Fruit fly (Drosophila melanogaster) whole organism, embryonic: Measurements from ENCODE around the gene CG42876.

Experiments used
- Ada2b ChIP-seq: fragments of 200-800 bp; sonication (Bioruptor generic); IDR thresholded peaks from 2 replicates; pipeline ENCODE4 v1.3.6; 2022; ENCODE audit warnings: missing biosample characterization, missing genetic modification characterization
- Aef1 ChIP-seq: fragments of 200-800 bp; sonication (Bioruptor generic); IDR thresholded peaks from 3 replicates; pipeline ENCODE4 v1.3.6; 2022; ENCODE audit warnings: missing biosample characterization, missing genetic modification characterization
- BEAF-32 ChIP-seq: fragments of 200-800 bp; sonication (Bioruptor generic); optimal IDR thresholded peaks from 3 replicates; lab custom pipeline; 2017; ENCODE audit warnings: missing biosample characterization, missing genetic modification characterization, mild to moderate bottlenecking, moderate library complexity, missing genetic modification reagents
- BtbVII ChIP-seq: fragments of 200-800 bp; sonication (Bioruptor generic); optimal IDR thresholded peaks from 3 replicates; lab custom pipeline; 2017; ENCODE audit warnings: missing biosample characterization, mild to moderate bottlenecking, missing genetic modification characterization
- CG10274 ChIP-seq: fragments of 200-800 bp; sonication (Bioruptor generic); optimal IDR thresholded peaks from 3 replicates; lab custom pipeline; 2017; ENCODE audit warnings: missing biosample characterization, mild to moderate bottlenecking, missing genetic modification characterization
- CG10654 ChIP-seq: fragments of 200-800 bp; sonication (Bioruptor generic); optimal IDR thresholded peaks from 2 replicates; lab custom pipeline; 2016; ENCODE audit warnings: missing biosample characterization, missing genetic modification characterization
- CG12744 ChIP-seq: fragments of 200-800 bp; sonication (Bioruptor generic); optimal IDR thresholded peaks from 2 replicates; lab custom pipeline; 2016; ENCODE audit warnings: missing biosample characterization, missing genetic modification characterization
- CG12942 ChIP-seq: fragments of 200-800 bp; sonication (Bioruptor generic); optimal IDR thresholded peaks from 3 replicates; lab custom pipeline; 2016; ENCODE audit warnings: missing biosample characterization, missing genetic modification characterization
- CG13775 ChIP-seq: fragments of 200-800 bp; sonication (Bioruptor generic); optimal IDR thresholded peaks from 3 replicates; lab custom pipeline; 2017; ENCODE audit warnings: missing biosample characterization, mild to moderate bottlenecking, missing genetic modification characterization
- CG14667 ChIP-seq: fragments of 200-800 bp; sonication (Bioruptor generic); IDR thresholded peaks from 2 replicates; pipeline ENCODE4 v1.3.6; 2022; ENCODE audit warnings: missing biosample characterization, missing genetic modification characterization
- CG15696 ChIP-seq: fragments of 200-800 bp; sonication (Bioruptor generic); optimal IDR thresholded peaks from 2 replicates; lab custom pipeline; 2019; ENCODE audit warnings: missing biosample characterization, mild to moderate bottlenecking, missing genetic modification characterization, moderate library complexity
- CG1647 ChIP-seq: fragments of 200-800 bp; sonication (Bioruptor generic); optimal IDR thresholded peaks from 3 replicates; lab custom pipeline; 2016; ENCODE audit warnings: missing biosample characterization, missing genetic modification characterization
- CG17361 ChIP-seq: fragments of 200-800 bp; sonication (Bioruptor generic); IDR thresholded peaks from 3 replicates; pipeline ENCODE4 v1.3.6; 2022; ENCODE audit warnings: missing biosample characterization, missing genetic modification characterization
- CG2202 ChIP-seq: fragments of 200-800 bp; sonication (Bioruptor generic); optimal IDR thresholded peaks from 2 replicates; lab custom pipeline; 2018; ENCODE audit warnings: missing biosample characterization, mild to moderate bottlenecking, missing genetic modification characterization
- CG3838 ChIP-seq: fragments of 200-800 bp; sonication (Bioruptor generic); optimal IDR thresholded peaks from 3 replicates; lab custom pipeline; 2016; ENCODE audit warnings: missing biosample characterization, missing genetic modification characterization
- CG4360 ChIP-seq: fragments of 200-800 bp; sonication (Bioruptor generic); IDR thresholded peaks from 2 replicates; pipeline ENCODE4 v1.3.6; 2022; ENCODE audit warnings: missing biosample characterization, missing genetic modification characterization
- CG4404 ChIP-seq: fragments of 200-800 bp; sonication (Bioruptor generic); IDR thresholded peaks from 2 replicates; pipeline ENCODE4 v1.3.6; 2022; ENCODE audit warnings: missing biosample characterization, missing genetic modification characterization
- CTCF ChIP-seq: fragments of 200-800 bp; sonication (Bioruptor generic); optimal IDR thresholded peaks from 2 replicates; lab custom pipeline; 2017; ENCODE audit warnings: missing biosample characterization, mild to moderate bottlenecking, missing genetic modification characterization, moderate library complexity
- HLH3B ChIP-seq: fragments of 200-800 bp; sonication (Bioruptor generic); IDR thresholded peaks from 2 replicates; pipeline ENCODE4 v1.3.6; 2022; ENCODE audit warnings: missing biosample characterization, missing genetic modification characterization
- Hand ChIP-seq: fragments of 200-800 bp; sonication (Bioruptor generic); optimal IDR thresholded peaks from 2 replicates; lab custom pipeline; 2017; ENCODE audit warnings: mild to moderate bottlenecking, missing biosample characterization, missing genetic modification reagents, missing genetic modification characterization
- Lhr ChIP-seq: fragments of 200-800 bp; sonication (Bioruptor generic); optimal IDR thresholded peaks from 3 replicates; lab custom pipeline; 2017; ENCODE audit warnings: mild to moderate bottlenecking, missing biosample characterization, missing genetic modification reagents, missing genetic modification characterization
- MBD-R2 ChIP-seq: fragments of 200-800 bp; sonication (Bioruptor generic); IDR thresholded peaks from 2 replicates; pipeline ENCODE4 v1.3.6; 2022; ENCODE audit warnings: missing biosample characterization, missing genetic modification characterization
- NK7.1 ChIP-seq: fragments of 200-800 bp; sonication (Bioruptor generic); optimal IDR thresholded peaks from 3 replicates; lab custom pipeline; 2016; ENCODE audit warnings: missing biosample characterization, missing genetic modification characterization
- Nf-YC ChIP-seq: fragments of 200-800 bp; optimal IDR thresholded peaks from 3 replicates; lab custom pipeline; 2019; ENCODE audit warnings: missing biosample characterization, mild to moderate bottlenecking, missing genetic modification characterization, moderate library complexity
- Oaz ChIP-seq: fragments of 200-800 bp; sonication (Bioruptor generic); IDR thresholded peaks from 2 replicates; pipeline ENCODE4 v1.3.6; 2022; ENCODE audit warnings: missing biosample characterization, missing genetic modification characterization
- Rx ChIP-seq: fragments of 200-800 bp; sonication (Bioruptor generic); IDR thresholded peaks from 2 replicates; pipeline ENCODE4 v1.3.6; 2022; ENCODE audit warnings: missing biosample characterization, missing genetic modification characterization
- Sry-β ChIP-seq: fragments of 200-800 bp; sonication (Bioruptor generic); optimal IDR thresholded peaks from 2 replicates; lab custom pipeline; 2018; ENCODE audit warnings: missing biosample characterization, mild to moderate bottlenecking, missing genetic modification characterization, moderate library complexity
- Sry-δ ChIP-seq: fragments of 200-800 bp; sonication (Bioruptor generic); optimal IDR thresholded peaks from 2 replicates; lab custom pipeline; 2016; ENCODE audit warnings: missing biosample characterization, missing genetic modification characterization
- Usf ChIP-seq: fragments of 200-800 bp; sonication (Bioruptor generic); optimal IDR thresholded peaks from 2 replicates; lab custom pipeline; 2017; ENCODE audit warnings: missing genotype, missing biosample characterization, missing genetic modification characterization
- bbx ChIP-seq: fragments of 200-800 bp; sonication (Bioruptor generic); IDR thresholded peaks from 2 replicates; pipeline ENCODE4 v1.3.6; 2022; ENCODE audit warnings: missing biosample characterization, missing genetic modification characterization; ENCODE audit not compliant: partially characterized antibody
- bcd ChIP-seq: fragments of 200-800 bp; sonication (Bioruptor generic); optimal IDR thresholded peaks from 2 replicates; lab custom pipeline; 2017; ENCODE audit warnings: missing biosample characterization, mild to moderate bottlenecking, missing genetic modification characterization
- chm ChIP-seq: fragments of 200-800 bp; sonication (Bioruptor generic); IDR thresholded peaks from 2 replicates; pipeline ENCODE4 v1.3.6; 2022; ENCODE audit warnings: missing biosample characterization, missing genetic modification characterization
- chn ChIP-seq: fragments of 200-800 bp; sonication (Bioruptor generic); optimal IDR thresholded peaks from 2 replicates; lab custom pipeline; 2016; ENCODE audit warnings: missing biosample characterization, missing genetic modification characterization
- crol ChIP-seq: fragments of 200-800 bp; sonication (Bioruptor generic); IDR thresholded peaks from 2 replicates; pipeline ENCODE4 v1.3.6; 2022; ENCODE audit warnings: missing biosample characterization, missing genetic modification characterization
- dan ChIP-seq: fragments of 200-800 bp; sonication (Bioruptor generic); IDR thresholded peaks from 2 replicates; pipeline ENCODE4 v1.3.6; 2022; ENCODE audit warnings: missing biosample characterization, missing genetic modification characterization
- dmrt11E ChIP-seq: fragments of 200-800 bp; sonication (Bioruptor generic); optimal IDR thresholded peaks from 3 replicates; lab custom pipeline; 2018; ENCODE audit warnings: missing biosample characterization, mild to moderate bottlenecking, missing genetic modification characterization, moderate library complexity
- fu2 ChIP-seq: fragments of 200-800 bp; sonication (Bioruptor generic); optimal IDR thresholded peaks from 2 replicates; lab custom pipeline; 2016; ENCODE audit warnings: missing biosample characterization, missing genetic modification characterization
- grau ChIP-seq: fragments of 200-800 bp; optimal IDR thresholded peaks from 3 replicates; lab custom pipeline; 2019; ENCODE audit warnings: missing biosample characterization, mild to moderate bottlenecking, missing genetic modification characterization, moderate library complexity
- grn ChIP-seq: fragments of 200-800 bp; sonication (Bioruptor generic); optimal IDR thresholded peaks from 3 replicates; lab custom pipeline; 2017; ENCODE audit warnings: missing biosample characterization, missing genetic modification characterization
- jumu ChIP-seq: fragments of 200-800 bp; sonication (Bioruptor generic); optimal IDR thresholded peaks from 3 replicates; lab custom pipeline; 2016; ENCODE audit warnings: missing biosample characterization, missing genetic modification characterization
- lilli ChIP-seq: fragments of 200-800 bp; sonication (Bioruptor generic); optimal IDR thresholded peaks from 3 replicates; lab custom pipeline; 2016; ENCODE audit warnings: missing biosample characterization, missing genetic modification characterization
- lola ChIP-seq, 3 experiments: fragments of >200 bp in 2 of 3; fragments of 200-800 bp in 1 of 3; sonication (Bioruptor generic) in 1 of 3; optimal IDR thresholded peaks; 2 replicates each; lab custom pipeline; 2017 to 2019; ENCODE audit warnings: missing biosample characterization in 3 of 3, missing genetic modification characterization in 3 of 3, mild to moderate bottlenecking in 1 of 3, moderate library complexity in 1 of 3
- luna ChIP-seq: fragments of 200-800 bp; sonication (Bioruptor generic); optimal IDR thresholded peaks from 2 replicates; lab custom pipeline; 2016; ENCODE audit warnings: missing biosample characterization, missing genetic modification characterization
- mirr ChIP-seq: fragments of 200-800 bp; sonication (Bioruptor generic); optimal IDR thresholded peaks from 3 replicates; lab custom pipeline; 2018; ENCODE audit warnings: missing biosample characterization, mild to moderate bottlenecking, missing genetic modification characterization
- nerfin-1 ChIP-seq: fragments of 200-800 bp; sonication (Bioruptor generic); optimal IDR thresholded peaks from 3 replicates; lab custom pipeline; 2019; ENCODE audit warnings: missing biosample characterization, mild to moderate bottlenecking, missing genetic modification characterization, moderate library complexity
- pho ChIP-seq: fragments of 200-800 bp; sonication (Bioruptor generic); optimal IDR thresholded peaks from 2 replicates; lab custom pipeline; 2016; ENCODE audit warnings: missing biosample characterization, missing genetic modification characterization
- repo ChIP-seq: fragments of 200-800 bp; sonication (Bioruptor generic); optimal IDR thresholded peaks from 2 replicates; lab custom pipeline; 2016; ENCODE audit warnings: missing biosample characterization, missing genetic modification characterization
- sim ChIP-seq: fragments of 200-800 bp; sonication (Bioruptor generic); IDR thresholded peaks from 2 replicates; pipeline ENCODE4 v1.3.6; 2022; ENCODE audit warnings: missing biosample characterization, missing genetic modification characterization
- tgo ChIP-seq: fragments of 200-800 bp; sonication (Bioruptor generic); IDR thresholded peaks from 3 replicates; pipeline ENCODE4 v1.3.6; 2022; ENCODE audit warnings: missing biosample characterization, missing genetic modification characterization
- zfh2 ChIP-seq: fragments of 200-800 bp; sonication (Bioruptor generic); optimal IDR thresholded peaks from 2 replicates; lab custom pipeline; 2016; ENCODE audit warnings: missing biosample characterization, missing genetic modification characterization

Gene CG42876

dm6 chr2L:15761409-15762407 is 50.2 kb downstream of the CG42876 start (continued):
- TF ChIP-seq lilli (GFP tag; lab: Kevin White, UChicago): peak; percentile 49
- TF ChIP-seq Sry-δ: no peak
- peak; percentile 78 for TF ChIP-seq Ada2b (GFP tag; lab: Robert Waterston, UW)
- TF ChIP-seq CG12942 (GFP tag; lab: Kevin White, UChicago): peak; percentile 21
- peak; percentile 82 for TF ChIP-seq HLH3B (GFP tag; lab: Robert Waterston, UW)
- TF ChIP-seq CG17361 (GFP tag; lab: Robert Waterston, UW): peak; percentile 89
- no peak for TF ChIP-seq Hand (GFP tag; lab: Kevin White, UChicago)
- TF ChIP-seq CG4404 (GFP tag; lab: Robert Waterston, UW): peak; percentile 76
- TF ChIP-seq CG10274: no peak
- peak; percentile 63 for TF ChIP-seq CG14667 (GFP tag; lab: Robert Waterston, UW)
- TF ChIP-seq CG13775: peak; percentile 53
- 0 out of 2 replicates have a peak, but pooled peaks have one; percentile 48 for TF ChIP-seq Oaz (GFP tag; lab: Robert Waterston, UW)
- TF ChIP-seq CG12744 (GFP tag; lab: Kevin White, UChicago): no peak
- TF ChIP-seq CG2202 (tag; lab: Kevin White, UChicago): peak; percentile 25
- TF ChIP-seq luna (GFP tag; lab: Kevin White, UChicago): no peak
- TF ChIP-seq chm: no peak
- peak; percentile 19 for TF ChIP-seq NK7.1 (GFP tag; lab: Kevin White, UChicago)
- TF ChIP-seq tgo (GFP tag; lab: Robert Waterston, UW): peak; percentile 87
- no peak for TF ChIP-seq zfh2 (GFP tag; lab: Kevin White, UChicago)
- TF ChIP-seq fu2 (GFP tag; lab: Kevin White, UChicago): no peak
- TF ChIP-seq CG3838 (GFP tag; lab: Kevin White, UChicago): no peak
- TF ChIP-seq mirr (GFP tag; lab: Kevin White, UChicago): no peak
- peak; percentile 41 for TF ChIP-seq Nf-YC (tag; lab: Kevin White, UChicago)
- no peak for TF ChIP-seq Usf (GFP tag; lab: Kevin White, UChicago)
- TF ChIP-seq dan (GFP tag; lab: Robert Waterston, UW): no peak
- peak; percentile 77 for TF ChIP-seq CG4360
- no peak for TF ChIP-seq CTCF (GFP tag; lab: Kevin White, UChicago)
- TF ChIP-seq bbx (GFP tag; lab: Robert Waterston, UW): no peak
- TF ChIP-seq Aef1 (GFP tag; lab: Robert Waterston, UW): peak; percentile 87
- TF ChIP-seq BtbVII (GFP tag; lab: Kevin White, UChicago): peak; percentile 22
- no peak for TF ChIP-seq Rx (GFP tag; lab: Robert Waterston, UW)
- peak; percentile 71 for TF ChIP-seq bcd (GFP tag; lab: Kevin White, UChicago)
- TF ChIP-seq repo (GFP tag; lab: Kevin White, UChicago): no peak
- peak; percentile 76 for TF ChIP-seq CG15696 (tag; lab: Kevin White, UChicago)
- peak; percentile 1 for TF ChIP-seq grn (GFP tag; lab: Kevin White, UChicago)
- peak; percentile 26 for TF ChIP-seq CG1647 (GFP tag; lab: Kevin White, UChicago)
- no peak for TF ChIP-seq BEAF-32
- TF ChIP-seq lola (GFP tag; optimal IDR thresholded peaks at IDR 0.05; lab: Kevin White, UChicago): peak in 1 of 3 experiments; percentile 82
- TF ChIP-seq jumu (GFP tag; lab: Kevin White, UChicago): no peak
- TF ChIP-seq Sry-β (GFP tag; lab: Kevin White, UChicago): peak; percentile 5
- TF ChIP-seq grau (tag; lab: Kevin White, UChicago): peak; percentile 75
- TF ChIP-seq nerfin-1 (tag; lab: Kevin White, UChicago): peak; percentile 58
- peak; percentile 80 for TF ChIP-seq dmrt11E (tag; lab: Kevin White, UChicago)
- no peak for TF ChIP-seq MBD-R2 (GFP tag; lab: Robert Waterston, UW)
- peak; percentile 35 for TF ChIP-seq CG10654
- TF ChIP-seq crol (GFP tag; lab: Robert Waterston, UW): no peak
- TF ChIP-seq Lhr (GFP tag; lab: Kevin White, UChicago): no peak
- TF ChIP-seq pho: no peak
- TF ChIP-seq sim (GFP tag; lab: Robert Waterston, UW): peak; percentile 32; the same call in 1 of the 2 replicates
- TF ChIP-seq chn (GFP tag; lab: Kevin White, UChicago): peak; percentile 24
